Worm (Caenorhabditis elegans): ENCODE measurements around the gene dhs-26.
A peak's percentile ranks its signal among the peaks of the same experiment; 100 is the strongest.

dhs-26 gene

DNA sequence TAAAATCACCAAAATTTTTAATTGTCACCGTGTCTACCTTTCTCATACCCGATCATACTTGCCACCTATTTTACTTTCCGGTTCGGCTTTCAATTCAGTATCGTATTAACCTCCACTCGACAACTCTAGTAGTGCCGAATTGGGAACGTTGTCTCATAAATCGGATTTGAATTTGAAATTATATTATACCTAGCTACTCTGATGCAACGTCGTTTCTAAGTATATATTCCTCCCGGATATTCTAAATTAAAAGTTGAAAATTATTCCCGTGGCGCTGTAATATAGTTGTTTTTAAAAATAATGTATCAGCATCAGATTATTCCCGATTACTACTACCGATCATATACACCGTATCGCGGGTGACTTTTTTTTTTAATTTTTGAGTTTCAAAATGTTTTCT is 6.4 kb upstream of the dhs-26 start, which contains the start of gene ZK563.2:
TSS of gene ZK563.2 (plus strand) at position 301 of the 400 bp plus-strand sequence.
- no peak for TF ChIP-seq snpc-4 (tag; optimal IDR thresholded peaks at IDR 0.05)
- TF ChIP-seq egl-27 (tag; optimal IDR thresholded peaks at IDR 0.05) = no peak
- no peak for TF ChIP-seq lin-29 (GFP tag; IDR thresholded peaks at IDR 0.05)
- TF ChIP-seq Y75B8A.6 (GFP tag; IDR thresholded peaks at IDR 0.05) = no peak
- no peak for TF ChIP-seq cey-2 (tag; optimal IDR thresholded peaks at IDR 0.05; ENCODE audit: borderline replicate concordance, insufficient read depth)
- TF ChIP-seq lin-1 (GFP tag; IDR thresholded peaks at IDR 0.05) = no peak
- TF ChIP-seq nhr-102 (tag; optimal IDR thresholded peaks at IDR 0.05) = no peak
- TF ChIP-seq mes-2 (tag; optimal IDR thresholded peaks at IDR 0.05; ENCODE audit: poor library complexity, severe bottlenecking) = no peak
- no peak for TF ChIP-seq ces-1 (GFP tag; optimal IDR thresholded peaks at IDR 0.05)
- no peak for TF ChIP-seq nhr-111 (GFP tag; optimal IDR thresholded peaks at IDR 0.05)
- no peak for TF ChIP-seq Y48G9A.11 (GFP tag; IDR thresholded peaks at IDR 0.05)
- no peak for TF ChIP-seq dmd-6 (GFP tag; IDR thresholded peaks at IDR 0.05)
- no peak for TF ChIP-seq ceh-44 (GFP tag; IDR thresholded peaks at IDR 0.05)

DNA sequence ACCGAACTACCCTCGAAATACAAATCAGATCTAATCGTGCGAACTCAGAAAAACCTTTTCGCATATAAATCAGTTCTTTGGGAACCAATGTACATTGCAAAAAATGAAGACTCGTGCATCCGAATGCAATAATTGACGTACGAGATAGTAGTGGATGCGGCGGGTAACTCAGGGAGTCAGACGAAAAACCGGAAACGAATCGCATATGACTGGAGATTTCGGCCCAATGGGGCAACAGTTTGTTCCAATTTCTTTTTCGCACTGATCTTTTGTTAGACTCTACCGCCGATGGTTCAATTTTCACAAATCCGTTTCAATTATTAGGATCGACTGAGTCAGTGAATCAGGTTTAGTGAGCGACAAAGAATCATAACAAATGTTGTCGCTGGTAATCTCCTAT is 4.5 kb upstream of the dhs-26 start:
- TF ChIP-seq unc-62 (GFP tag; optimal IDR thresholded peaks at IDR 0.05 in 1 of 2) (peak in 1 of 2 experiments; percentile 88), unc-62 (tag; optimal IDR thresholded peaks at IDR 0.05) (no peak), arid-1 (GFP tag; conservative IDR thresholded peaks at IDR 0.05) (no peak), unc-39 (tag; optimal IDR thresholded peaks at IDR 0.05) (no peak), ceh-44 (GFP tag; IDR thresholded peaks at IDR 0.05) (no peak), R02D3.7 (tag; optimal IDR thresholded peaks at IDR 0.05) (no peak), T20F7.1 (GFP tag; optimal IDR thresholded peaks at IDR 0.05) (no peak)

DNA sequence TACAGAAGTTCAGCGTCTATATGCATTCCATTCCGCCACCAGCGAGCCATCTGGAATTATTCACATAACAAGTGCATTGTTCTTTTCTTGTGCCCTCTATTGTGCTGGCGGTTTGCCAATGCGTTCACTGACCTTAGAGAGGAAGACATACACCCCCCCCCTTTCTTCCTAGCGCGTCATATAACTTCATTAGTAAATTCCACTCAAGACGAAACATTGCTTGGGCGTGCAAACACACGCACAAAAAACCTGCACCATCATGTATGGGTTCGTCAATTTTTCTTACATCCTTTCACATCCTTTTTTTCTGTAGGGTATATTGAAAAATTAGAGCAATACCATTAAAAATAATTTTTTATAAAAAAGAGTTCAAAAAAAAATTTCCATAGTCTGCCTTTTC is 10.8 kb downstream of the dhs-26 start, which contains the start of gene ZK816.1:
TSS of gene ZK816.1 (plus strand) at position 187 of the 400 bp plus-strand sequence.
- TF ChIP-seq F44E2.7 (GFP tag; IDR thresholded peaks at IDR 0.05) (no peak), T20F7.1 (GFP tag; optimal IDR thresholded peaks at IDR 0.05) (no peak), unc-39 (tag; optimal IDR thresholded peaks at IDR 0.05) (no peak), arid-1 (GFP tag; conservative IDR thresholded peaks at IDR 0.05) (no peak), madf-5 (GFP tag; IDR thresholded peaks at IDR 0.05) (no peak), ZK337.2 (GFP tag; IDR thresholded peaks at IDR 0.05) (no peak), nhr-48 (tag; optimal IDR thresholded peaks at IDR 0.05) (no peak), nhr-10 (tag; optimal IDR thresholded peaks at IDR 0.05) (no peak), php-3 (GFP tag; IDR thresholded peaks at IDR 0.05) (no peak), hlh-30 (tag; optimal IDR thresholded peaks at IDR 0.05; ENCODE audit: insufficient read depth) (no peak), Y5F2A.4 (GFP tag; optimal IDR thresholded peaks at IDR 0.05) (no peak), zfp-2 (tag; optimal IDR thresholded peaks at IDR 0.05) (no peak), ces-1 (GFP tag; optimal IDR thresholded peaks at IDR 0.05) (no peak), ZK546.5 (tag; optimal IDR thresholded peaks at IDR 0.05) (no peak), ceh-82 (tag; optimal IDR thresholded peaks at IDR 0.05) (no peak), lin-1 (GFP tag; IDR thresholded peaks at IDR 0.05) (no peak), lin-39 (tag; optimal IDR thresholded peaks at IDR 0.05) (no peak), hlh-11 (tag; optimal IDR thresholded peaks at IDR 0.05) (no peak), snpc-4 (tag; optimal IDR thresholded peaks at IDR 0.05) (no peak), duxl-1 (tag; optimal IDR thresholded peaks at IDR 0.05; ENCODE audit: poor library complexity) (no peak)

DNA sequence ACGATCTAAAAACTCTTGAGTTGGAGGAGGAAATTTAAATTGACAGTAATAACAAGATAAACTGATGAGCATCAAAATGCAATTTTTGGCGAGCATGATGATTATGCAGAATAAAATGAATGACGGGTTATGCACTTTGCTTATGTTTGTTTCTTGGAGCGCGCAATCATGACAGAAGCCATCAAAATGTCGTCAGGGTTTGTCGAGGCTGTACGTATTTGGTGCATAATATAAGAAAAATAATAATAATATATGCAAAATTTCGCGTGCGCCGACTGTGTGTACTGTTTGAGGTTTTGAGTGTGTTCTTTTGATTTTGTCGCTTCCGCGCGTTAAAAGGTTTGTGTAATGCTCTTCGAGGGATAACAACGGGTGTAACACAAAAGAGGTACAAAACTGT is 12.0 kb downstream of the dhs-26 start, which contains the start of gene nspg-4:
TSS of gene nspg-4 (minus strand) at position 101 of the 400 bp plus-strand sequence.
- TF ChIP-seq ceh-28 (tag; optimal IDR thresholded peaks at IDR 0.05) = no peak
- no peak for TF ChIP-seq tra-1 (GFP tag; IDR thresholded peaks at IDR 0.05)
- no peak for TF ChIP-seq ceh-20 (GFP tag; IDR thresholded peaks at IDR 0.05)
- no peak for TF ChIP-seq Y75B8A.6 (GFP tag; IDR thresholded peaks at IDR 0.05)
- TF ChIP-seq nhr-6 (tag; optimal IDR thresholded peaks at IDR 0.05) = no peak
- TF ChIP-seq mxl-2 (GFP tag; conservative IDR thresholded peaks at IDR 0.05) = no peak
- no peak for TF ChIP-seq nhr-237 (tag; optimal IDR thresholded peaks at IDR 0.05)
- TF ChIP-seq hmg-1.1 (GFP tag; IDR thresholded peaks at IDR 0.05) = no peak
- no peak for TF ChIP-seq F26F4.8 (GFP tag; conservative IDR thresholded peaks at IDR 0.05)
- TF ChIP-seq snpc-1.2 (GFP tag; IDR thresholded peaks at IDR 0.05) = no peak
- TF ChIP-seq spr-3 (GFP tag; optimal IDR thresholded peaks at IDR 0.05) = no peak
- TF ChIP-seq F37D6.2 (tag; optimal IDR thresholded peaks at IDR 0.05) = no peak
- no peak for TF ChIP-seq T26A8.4 (GFP tag; IDR thresholded peaks at IDR 0.05)
- TF ChIP-seq jun-1 (tag; optimal IDR thresholded peaks at IDR 0.05) = no peak
- TF ChIP-seq dmd-6 (GFP tag; IDR thresholded peaks at IDR 0.05) = no peak
- no peak for TF ChIP-seq ceh-32 (tag; optimal IDR thresholded peaks at IDR 0.05; ENCODE audit: poor library complexity)

Data from whole organism, L4 larva.